Worm (Caenorhabditis elegans) whole organism, L4 larva: ENCODE data around the gene uaf-2.

ENCODE experiments used
- D1046.2 ChIP-seq: fragments of 200-800 bp; sonication (Bioruptor generic); IDR thresholded peaks from 2 replicates; pipeline ENCODE4 v1.3.6; 2022; ENCODE audit warnings: missing genetic modification characterization, missing compliant biosample characterization
- F26F4.8 ChIP-seq: fragments of 200-800 bp; sonication (Bioruptor generic); conservative IDR thresholded peaks from 2 replicates; pipeline ENCODE4 v1.3.6; 2022; ENCODE audit warnings: missing genetic modification characterization, missing compliant biosample characterization
- R02D3.7 ChIP-seq: fragments of 150-350 bp; sonication (generic microtip); optimal IDR thresholded peaks from 3 replicates; lab custom pipeline; 2014; ENCODE audit warnings: missing biosample characterization, missing genetic modification characterization
- T20F7.1 ChIP-seq: fragments of 200-800 bp; sonication (Bioruptor generic); optimal IDR thresholded peaks from 2 replicates; lab custom pipeline; 2018; ENCODE audit warnings: mild to moderate bottlenecking, missing genetic modification characterization, missing compliant biosample characterization
- Y105C5A.15 ChIP-seq: fragments of 200-800 bp; sonication (Bioruptor generic); IDR thresholded peaks from 2 replicates; pipeline ENCODE4 v1.3.6; 2022; ENCODE audit warnings: missing genetic modification characterization, missing compliant biosample characterization
- Y48G9A.11 ChIP-seq: fragments of 200-800 bp; sonication (Bioruptor generic); IDR thresholded peaks from 2 replicates; pipeline ENCODE4 v1.3.6; 2022; ENCODE audit warnings: missing genetic modification reagents, missing genetic modification characterization, missing compliant biosample characterization
- Y75B8A.6 ChIP-seq: fragments of 200-800 bp; sonication (Bioruptor generic); IDR thresholded peaks from 2 replicates; pipeline ENCODE4 v1.3.6; 2022; ENCODE audit warnings: missing genetic modification reagents, missing genetic modification characterization, missing compliant biosample characterization
- ZK337.2 ChIP-seq: fragments of 200-800 bp; sonication (Bioruptor generic); IDR thresholded peaks from 2 replicates; pipeline ENCODE4 v1.3.6; 2022; ENCODE audit warnings: missing genetic modification reagents, missing genetic modification characterization, missing compliant biosample characterization
- aha-1 ChIP-seq: fragments of 150-350 bp; peaks from one replicate; lab custom pipeline; 2014; ENCODE audit warnings: missing biosample characterization, missing genetic modification characterization
- ama-1 ChIP-seq: fragments of 150-350 bp; optimal IDR thresholded peaks from 2 replicates; lab custom pipeline; 2014; ENCODE audit warnings: inconsistent platforms, mixed read lengths
- arid-1 ChIP-seq: fragments of 200-800 bp; sonication (Bioruptor generic); conservative IDR thresholded peaks from 2 replicates; pipeline ENCODE4 v1.3.6; 2022; ENCODE audit warnings: missing genetic modification reagents, missing genetic modification characterization, missing compliant biosample characterization
- ceh-28 ChIP-seq: fragments of 150-350 bp; optimal IDR thresholded peaks from 2 replicates; lab custom pipeline; 2014; ENCODE audit warnings: missing biosample characterization, missing genetic modification reagents, missing genetic modification characterization
- ceh-62 ChIP-seq: sonication (generic microtip); optimal IDR thresholded peaks from 2 replicates; lab custom pipeline; 2017; ENCODE audit warnings: missing biosample characterization, missing genetic modification characterization
- daf-8 ChIP-seq: fragments of 200-800 bp; sonication (Bioruptor generic); IDR thresholded peaks from 2 replicates; pipeline ENCODE4 v1.3.6; 2022; ENCODE audit warnings: missing genetic modification characterization, missing compliant biosample characterization
- dmd-8 ChIP-seq: fragments of 200-800 bp; sonication (Bioruptor generic); IDR thresholded peaks from 2 replicates; pipeline ENCODE4 v1.3.6; 2022; ENCODE audit warnings: missing genetic modification characterization, missing compliant biosample characterization
- dmd-9 ChIP-seq: fragments of 200-800 bp; sonication (Bioruptor generic); IDR thresholded peaks from 2 replicates; pipeline ENCODE4 v1.3.6; 2022; ENCODE audit warnings: missing genetic modification reagents, missing genetic modification characterization, missing compliant biosample characterization
- hlh-30 ChIP-seq: sonication (generic microtip); optimal IDR thresholded peaks from 2 replicates; lab custom pipeline; 2017; ENCODE audit warnings: antibody characterized with exemption, mild to moderate bottlenecking, missing genetic modification characterization, missing compliant biosample characterization; ENCODE audit not compliant: insufficient read depth
- lim-7 ChIP-seq: fragments of 200-800 bp; sonication (Bioruptor generic); IDR thresholded peaks from 2 replicates; pipeline ENCODE4 v1.3.6; 2022; ENCODE audit warnings: missing genetic modification characterization, missing compliant biosample characterization
- lin-15B ChIP-seq: fragments of 150-350 bp; sonication (generic microtip); optimal IDR thresholded peaks from 3 replicates; lab custom pipeline; 2014; ENCODE audit warnings: missing biosample characterization, missing genetic modification characterization
- lin-29 ChIP-seq: fragments of 200-800 bp; sonication (Bioruptor generic); IDR thresholded peaks from 2 replicates; pipeline ENCODE4 v1.3.6; 2022; ENCODE audit warnings: missing genetic modification reagents, missing genetic modification characterization, missing compliant biosample characterization
- lin-38 ChIP-seq: fragments of 200-800 bp; sonication (Bioruptor generic); IDR thresholded peaks from 2 replicates; pipeline ENCODE4 v1.3.6; 2022; ENCODE audit warnings: missing genetic modification reagents, missing genetic modification characterization, missing compliant biosample characterization
- lsy-2 ChIP-seq, 2 experiments: fragments of 150-350 bp in 1 of 2; sonication (generic microtip) in 1 of 2; optimal IDR thresholded peaks; 2 replicates each; lab custom pipeline; 2014 to 2017; ENCODE audit warnings: missing biosample characterization in 2 of 2, missing genetic modification characterization in 2 of 2
- madf-5 ChIP-seq, 2 experiments: fragments of 200-800 bp; sonication (Bioruptor generic); IDR thresholded peaks; 2 replicates each; pipeline ENCODE4 v1.3.6; 2022; ENCODE audit warnings: missing compliant biosample characterization in 2 of 2, missing genetic modification characterization in 2 of 2
- madf-9 ChIP-seq: fragments of 200-800 bp; sonication (Bioruptor generic); conservative IDR thresholded peaks from 2 replicates; pipeline ENCODE4 v1.3.6; 2022; ENCODE audit warnings: missing genetic modification reagents, missing genetic modification characterization, missing compliant biosample characterization
- mdt-29 ChIP-seq: fragments of 200-800 bp; sonication (Bioruptor generic); IDR thresholded peaks from 2 replicates; pipeline ENCODE4 v1.3.6; 2022; ENCODE audit warnings: missing genetic modification reagents, missing genetic modification characterization, missing compliant biosample characterization
- mes-2 ChIP-seq: sonication (generic microtip); optimal IDR thresholded peaks from 2 replicates; lab custom pipeline; 2016; ENCODE audit warnings: missing genotype, mild to moderate bottlenecking, missing genetic modification characterization, missing compliant biosample characterization; ENCODE audit not compliant: poor library complexity, severe bottlenecking
- mxl-2 ChIP-seq: fragments of 200-800 bp; sonication (Bioruptor generic); conservative IDR thresholded peaks from 2 replicates; pipeline ENCODE4 v1.3.6; 2022; ENCODE audit warnings: missing genetic modification reagents, missing genetic modification characterization, missing compliant biosample characterization
- nhr-102 ChIP-seq: sonication (generic microtip); optimal IDR thresholded peaks from 2 replicates; lab custom pipeline; 2016; ENCODE audit warnings: mild to moderate bottlenecking, missing genetic modification characterization, moderate library complexity, missing compliant biosample characterization
- nhr-237 ChIP-seq: sonication (generic microtip); optimal IDR thresholded peaks from 2 replicates; lab custom pipeline; 2017; ENCODE audit warnings: missing biosample characterization, missing genetic modification characterization
- nhr-48 ChIP-seq: sonication (generic microtip); optimal IDR thresholded peaks from 2 replicates; lab custom pipeline; 2016; ENCODE audit warnings: mild to moderate bottlenecking, missing genetic modification characterization, missing compliant biosample characterization
- nhr-77 ChIP-seq: fragments of 150-350 bp; optimal IDR thresholded peaks from 2 replicates; lab custom pipeline; 2014; ENCODE audit warnings: missing biosample characterization, missing genetic modification characterization
- pha-4 ChIP-seq, 2 experiments: fragments of 150-350 bp in 1 of 2; fragments of 200-800 bp in 1 of 2; sonication (Bioruptor generic) in 1 of 2; IDR thresholded peaks in 1 of 2; optimal IDR thresholded peaks in 1 of 2; 2 replicates each; pipeline versions ENCODE4 v1.3.6 to Lab custom; 2014 to 2022; ENCODE audit warnings: missing genetic modification characterization in 2 of 2, missing genetic modification reagents in 2 of 2, missing biosample characterization in 1 of 2, missing compliant biosample characterization in 1 of 2
- set-16 ChIP-seq: fragments of 200-800 bp; sonication (Bioruptor generic); IDR thresholded peaks from 2 replicates; pipeline ENCODE4 v1.3.6; 2022; ENCODE audit warnings: missing genetic modification reagents, missing genetic modification characterization, missing compliant biosample characterization
- snpc-1.2 ChIP-seq: fragments of 200-800 bp; sonication (Bioruptor generic); IDR thresholded peaks from 2 replicates; pipeline ENCODE4 v1.3.6; 2022; ENCODE audit warnings: missing genetic modification reagents, missing genetic modification characterization, missing compliant biosample characterization
- tag-97 ChIP-seq: fragments of 200-800 bp; sonication (Bioruptor generic); IDR thresholded peaks from 2 replicates; pipeline ENCODE4 v1.3.6; 2022; ENCODE audit warnings: missing genetic modification characterization, missing compliant biosample characterization
- tra-1 ChIP-seq: fragments of 200-800 bp; sonication (Bioruptor generic); IDR thresholded peaks from 2 replicates; pipeline ENCODE4 v1.3.6; 2022; ENCODE audit warnings: missing genetic modification reagents, missing genetic modification characterization, missing compliant biosample characterization
- unc-130 ChIP-seq: sonication (generic microtip); optimal IDR thresholded peaks from 2 replicates; lab custom pipeline; 2016; ENCODE audit warnings: missing genetic modification reagents, missing genetic modification characterization, missing compliant biosample characterization
- unc-39 ChIP-seq: sonication (generic microtip); optimal IDR thresholded peaks from 2 replicates; lab custom pipeline; 2017; ENCODE audit warnings: missing biosample characterization, missing genetic modification characterization
- vab-7 ChIP-seq: fragments of 200-800 bp; sonication (Bioruptor generic); IDR thresholded peaks from 2 replicates; pipeline ENCODE4 v1.3.6; 2022; ENCODE audit warnings: missing genetic modification reagents, missing genetic modification characterization, missing compliant biosample characterization

The uaf-2 gene

DNA sequence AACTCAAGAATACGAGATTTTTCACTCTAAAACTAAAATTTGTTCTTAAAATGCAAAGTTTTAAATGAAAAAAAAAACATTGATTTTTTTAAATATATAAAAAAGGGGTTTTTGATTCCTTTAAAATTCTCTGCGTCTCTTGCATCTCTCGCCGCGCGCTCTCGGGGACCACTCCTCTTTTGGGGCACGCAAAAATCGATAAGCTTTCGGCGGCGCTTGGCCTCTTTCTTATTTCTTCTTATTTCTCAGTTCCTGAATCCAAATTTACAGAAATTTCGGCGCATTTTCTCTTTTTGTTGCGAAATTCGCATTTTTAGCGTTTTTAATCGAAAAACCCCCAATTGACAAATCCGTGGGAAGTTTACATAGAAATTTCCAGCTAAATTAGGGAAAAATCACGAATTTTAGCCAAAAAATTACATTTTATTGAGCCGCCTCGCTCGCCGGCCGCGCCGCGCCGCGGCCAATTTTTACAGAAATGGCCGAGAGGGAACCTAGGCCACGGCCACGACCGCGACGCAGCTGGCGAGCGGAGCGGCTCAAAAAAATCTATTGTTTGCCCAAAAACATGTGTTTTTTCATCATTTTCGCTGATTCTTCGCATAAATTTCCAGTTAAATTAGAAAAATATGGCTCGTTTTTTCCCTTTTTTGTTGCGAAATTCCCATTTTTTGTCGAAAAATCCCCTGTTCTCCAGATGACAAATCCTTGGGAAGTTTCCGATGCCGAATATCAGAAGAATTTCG, 593 bp upstream of the uaf-2 start, which contains the start of gene itsn-1:
Gene itsn-1 (plus strand): TSS at position 696 of the 746 bp plus-strand sequence.
- peak; percentile 77 for TF ChIP-seq set-16
- no peak for TF ChIP-seq Y105C5A.15 (GFP tag; lab: Robert Waterston, UW)
- 0 out of 2 replicates have a peak, but pooled peaks have one; percentile 13 for TF ChIP-seq tra-1 (GFP tag; lab: Robert Waterston, UW)
- TF ChIP-seq madf-9 (GFP tag; lab: Robert Waterston, UW) = 0 out of 2 replicates have a peak, but pooled peaks have one; percentile 2
- no peak for TF ChIP-seq tag-97
- TF ChIP-seq dmd-9 (GFP tag; lab: Robert Waterston, UW) = 0 out of 2 replicates have a peak, but pooled peaks have one; percentile 6
- peak; percentile 24 for TF ChIP-seq aha-1 (tag; lab: Kevin White, UChicago)
- TF ChIP-seq Y75B8A.6 = no peak
- no peak for TF ChIP-seq lin-15B (tag; lab: Kevin White, UChicago)
- TF ChIP-seq madf-5 (GFP tag; IDR thresholded peaks at IDR 0.05; lab: Robert Waterston, UW) = 0 out of 4 replicates have a peak, but pooled peaks of 1 of the 2 experiments have one; percentile 46
- peak; percentile 68 for TF ChIP-seq snpc-1.2
- TF ChIP-seq mes-2 = peak; percentile 46
- TF ChIP-seq lin-29 = no peak
- no peak for TF ChIP-seq ceh-62 (tag; lab: Kevin White, UChicago)
- TF ChIP-seq, all 104 proteins: peak for 8

ce11 chrIV:17116821-17117220, 1.7 kb downstream of the uaf-2 start:
- TF ChIP-seq mdt-29 (GFP tag; lab: Robert Waterston, UW) (0 out of 2 replicates have a peak, but pooled peaks have one; percentile 1), set-16 (peak; percentile 98), nhr-77 (tag; lab: Kevin White, UChicago) (no peak), nhr-237 (tag; lab: Kevin White, UChicago) (no peak), R02D3.7 (tag; lab: Kevin White, UChicago) (no peak)

DNA sequence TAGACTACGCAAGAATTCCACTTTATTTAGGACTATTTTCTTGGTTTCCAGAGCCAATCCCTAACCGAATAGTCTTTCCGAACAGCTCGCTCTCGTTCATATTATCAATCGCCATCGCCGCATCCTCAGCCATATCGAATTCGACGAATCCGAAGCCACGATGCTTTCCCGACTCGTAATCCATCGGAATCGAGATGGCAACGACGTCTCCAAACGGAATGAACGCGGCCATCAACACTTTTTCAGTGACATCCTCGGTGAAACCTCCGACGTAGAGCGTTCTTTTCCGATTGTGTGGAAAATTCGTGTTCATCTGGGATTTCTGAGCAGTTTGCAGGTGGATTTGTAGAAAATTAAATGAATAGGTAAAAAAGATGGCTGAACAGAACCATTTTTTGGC, 2.2 kb downstream of the uaf-2 start, which contains the start of gene cyn-13:
Gene cyn-13 (minus strand): TSS at position 313 of the 400 bp plus-strand sequence.
- TF ChIP-seq snpc-1.2 (peak; percentile 22; the same call in 1 of the 2 replicates), Y48G9A.11 (GFP tag; lab: Robert Waterston, UW) (peak; percentile 47; the same call in 1 of the 2 replicates), nhr-48 (tag; lab: Kevin White, UChicago) (no peak), D1046.2 (GFP tag; lab: Robert Waterston, UW) (0 out of 2 replicates have a peak, but pooled peaks have one; percentile 54), ceh-62 (tag; lab: Kevin White, UChicago) (no peak), mdt-29 (GFP tag; lab: Robert Waterston, UW) (0 out of 2 replicates have a peak, but pooled peaks have one; percentile 12), ceh-28 (no peak), lim-7 (GFP tag; lab: Robert Waterston, UW) (0 out of 2 replicates have a peak, but pooled peaks have one; percentile 53), ama-1 (lab: Kevin White, UChicago) (peak; percentile 73)
- TF ChIP-seq, all 104 proteins: peak for 6

DNA sequence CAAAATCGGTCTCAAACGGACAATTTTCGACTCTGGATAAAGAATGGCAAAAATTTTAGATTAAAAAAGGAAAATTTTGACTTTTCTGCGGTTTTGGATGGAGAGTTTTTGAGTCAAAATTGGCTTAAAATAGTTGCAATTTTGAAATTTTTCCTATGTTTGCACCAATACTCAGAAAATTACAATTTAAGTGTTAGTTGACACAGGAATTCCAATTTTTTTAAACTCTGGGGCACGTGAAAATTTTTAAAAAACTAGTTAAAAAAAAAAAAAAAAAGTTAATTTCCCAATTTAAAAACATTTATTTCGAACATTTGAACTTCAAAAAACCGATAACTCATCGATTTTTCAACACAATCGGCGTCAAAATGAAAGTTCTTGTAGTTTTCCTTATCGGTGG, 6.8 kb downstream of the uaf-2 start, which contains the start of gene Y116A8C.33:
Gene Y116A8C.33 (plus strand): TSS at position 301 of the 400 bp plus-strand sequence.
- TF ChIP-seq unc-39 (tag; lab: Kevin White, UChicago) = no peak
- no peak for TF ChIP-seq snpc-1.2
- TF ChIP-seq nhr-102 (tag; lab: Kevin White, UChicago) = no peak
- no peak for TF ChIP-seq pha-4 (GFP tag; IDR thresholded peaks at IDR 0.05; lab: Robert Waterston, UW)
- TF ChIP-seq pha-4 (tag; optimal IDR thresholded peaks at IDR 0.05; lab: Kevin White, UChicago) = no peak
- no peak for TF ChIP-seq vab-7 (GFP tag; lab: Robert Waterston, UW)
- TF ChIP-seq lsy-2 (tag; optimal IDR thresholded peaks at IDR 0.05; lab: Kevin White, UChicago) = no peak
- no peak for TF ChIP-seq hlh-30 (tag; lab: Kevin White, UChicago)
- TF ChIP-seq lim-7 (GFP tag; lab: Robert Waterston, UW) = no peak
- TF ChIP-seq T20F7.1 = no peak
- no peak for TF ChIP-seq dmd-8
- TF ChIP-seq F26F4.8 = no peak
- TF ChIP-seq lin-38 = no peak
- no peak for TF ChIP-seq unc-130 (GFP tag; lab: Kevin White, UChicago)
- TF ChIP-seq daf-8 (GFP tag; lab: Robert Waterston, UW) = no peak
- TF ChIP-seq arid-1 = no peak
- TF ChIP-seq ZK337.2 = no peak
- no peak for TF ChIP-seq dmd-9 (GFP tag; lab: Robert Waterston, UW)
- TF ChIP-seq madf-9 (GFP tag; lab: Robert Waterston, UW) = no peak
- TF ChIP-seq tag-97 = no peak
- TF ChIP-seq mxl-2 (GFP tag; lab: Robert Waterston, UW) = no peak
